Worm (Caenorhabditis elegans): ENCODE data around the gene C44B7.5.

ce11 chrII:6838270-6838878 lies 34.0 kb downstream of the C44B7.5 start:
- TF ChIP-seq aly-2 (tag; optimal IDR thresholded peaks at IDR 0.05) = no peak
- TF ChIP-seq mab-5 (tag; optimal IDR thresholded peaks at IDR 0.05) = peak; percentile 94
- TF ChIP-seq snpc-4 (tag; optimal IDR thresholded peaks at IDR 0.05) = no peak
- peak; percentile 79 for TF ChIP-seq unc-62 (GFP tag; optimal IDR thresholded peaks at IDR 0.05)
- peak; percentile 19 for TF ChIP-seq ztf-11 (tag; optimal IDR thresholded peaks at IDR 0.05)
- no peak for TF ChIP-seq blmp-1 (tag; optimal IDR thresholded peaks at IDR 0.05; ENCODE audit: insufficient read depth)
- TF ChIP-seq lin-13 (GFP tag; optimal IDR thresholded peaks at IDR 0.05) = no peak
- TF ChIP-seq F13H6.1 (tag; optimal IDR thresholded peaks at IDR 0.05) = peak; percentile 31
- no peak for TF ChIP-seq unc-39 (tag; optimal IDR thresholded peaks at IDR 0.05)
- peak; percentile 94 for TF ChIP-seq egl-27 (tag; optimal IDR thresholded peaks at IDR 0.05)
- TF ChIP-seq nhr-21 (tag; optimal IDR thresholded peaks at IDR 0.05) = no peak
- no peak for TF ChIP-seq ama-1 (optimal IDR thresholded peaks at IDR 0.05)
- TF ChIP-seq nhr-11 (tag; optimal IDR thresholded peaks at IDR 0.05) = no peak
- peak in 1 of 2 experiments; percentile 46 for TF ChIP-seq lsy-2 (tag; optimal IDR thresholded peaks at IDR 0.05)
